Fruit fly (Drosophila melanogaster) whole organism, embryonic: Measurements from ENCODE around the gene Naa80.
A peak's percentile ranks its signal among the peaks of the same experiment; 100 is the strongest.

Experiments
- Atf-2 ChIP-seq: fragments of 200-800 bp; sonication (Bioruptor generic); optimal IDR thresholded peaks from 2 replicates; lab custom pipeline; 2016; ENCODE audit warnings: missing biosample characterization, missing genetic modification characterization
- CG10267 ChIP-seq: fragments of 200-800 bp; sonication (Bioruptor generic); optimal IDR thresholded peaks from 2 replicates; lab custom pipeline; 2018; ENCODE audit warnings: missing biosample characterization, mild to moderate bottlenecking, missing genetic modification characterization, moderate library complexity
- CG10462 ChIP-seq: fragments of 200-800 bp; sonication (Bioruptor generic); optimal IDR thresholded peaks from 2 replicates; lab custom pipeline; 2016; ENCODE audit warnings: missing biosample characterization, missing genetic modification characterization
- CG12104 ChIP-seq: fragments of 200-800 bp; sonication (Bioruptor generic); optimal IDR thresholded peaks from 3 replicates; lab custom pipeline; 2016; ENCODE audit warnings: missing biosample characterization, missing genetic modification characterization
- CG12219 ChIP-seq: fragments of 200-800 bp; sonication (Bioruptor generic); optimal IDR thresholded peaks from 3 replicates; lab custom pipeline; 2018; ENCODE audit warnings: missing biosample characterization, mild to moderate bottlenecking, missing genetic modification characterization
- CG12299 ChIP-seq: fragments of 200-800 bp; sonication (Bioruptor generic); optimal IDR thresholded peaks from 2 replicates; lab custom pipeline; 2018; ENCODE audit warnings: missing biosample characterization, mild to moderate bottlenecking, missing genetic modification characterization
- CG14050 ChIP-seq: fragments of 200-800 bp; sonication (Bioruptor generic); IDR thresholded peaks from 3 replicates; pipeline ENCODE4 v1.3.6; 2022; ENCODE audit warnings: missing biosample characterization, missing genetic modification characterization
- CG16863 ChIP-seq: fragments of 200-800 bp; sonication (Bioruptor generic); optimal IDR thresholded peaks from 3 replicates; lab custom pipeline; 2016; ENCODE audit warnings: missing biosample characterization, missing genetic modification characterization
- CG17361 ChIP-seq: fragments of 200-800 bp; sonication (Bioruptor generic); IDR thresholded peaks from 3 replicates; pipeline ENCODE4 v1.3.6; 2022; ENCODE audit warnings: missing biosample characterization, missing genetic modification characterization
- CG18262 ChIP-seq: fragments of 200-800 bp; optimal IDR thresholded peaks from 3 replicates; lab custom pipeline; 2019; ENCODE audit warnings: missing biosample characterization, mild to moderate bottlenecking, missing genetic modification characterization, moderate library complexity
- CG30431 ChIP-seq: fragments of 200-800 bp; sonication (Bioruptor generic); optimal IDR thresholded peaks from 2 replicates; lab custom pipeline; 2017; ENCODE audit warnings: missing biosample characterization, missing genetic modification characterization
- CG31388 ChIP-seq: fragments of 200-800 bp; sonication (Bioruptor generic); optimal IDR thresholded peaks from 2 replicates; lab custom pipeline; 2016; ENCODE audit warnings: missing biosample characterization, missing genetic modification characterization
- CG34422 ChIP-seq: fragments of 200-800 bp; sonication (Bioruptor generic); IDR thresholded peaks from 3 replicates; pipeline ENCODE4 v1.3.6; 2022; ENCODE audit warnings: missing biosample characterization, missing genetic modification characterization
- CG4617 ChIP-seq: fragments of 200-800 bp; sonication (Bioruptor generic); optimal IDR thresholded peaks from 3 replicates; lab custom pipeline; 2016; ENCODE audit warnings: missing biosample characterization, missing genetic modification characterization, borderline replicate concordance
- CG4854 ChIP-seq: fragments of 200-800 bp; sonication (Bioruptor generic); optimal IDR thresholded peaks from 2 replicates; lab custom pipeline; 2016; ENCODE audit warnings: missing biosample characterization, missing genetic modification characterization, inconsistent platforms
- CG7357 ChIP-seq: fragments of 200-800 bp; sonication (Bioruptor generic); IDR thresholded peaks from 3 replicates; pipeline ENCODE4 v1.3.6; 2022; ENCODE audit warnings: missing biosample characterization, missing genetic modification characterization
- CG7839 ChIP-seq: fragments of 200-800 bp; sonication (Bioruptor generic); optimal IDR thresholded peaks from 3 replicates; lab custom pipeline; 2018; ENCODE audit warnings: missing biosample characterization, mild to moderate bottlenecking, missing genetic modification characterization, moderate library complexity
- CG7963 ChIP-seq: fragments of 200-800 bp; sonication (Bioruptor generic); IDR thresholded peaks from 3 replicates; pipeline ENCODE4 v1.3.6; 2022; ENCODE audit warnings: missing biosample characterization, missing genetic modification characterization; ENCODE audit not compliant: partially characterized antibody
- CG9727 ChIP-seq: fragments of 200-800 bp; sonication (Bioruptor generic); optimal IDR thresholded peaks from 3 replicates; lab custom pipeline; 2017; ENCODE audit warnings: missing biosample characterization, mild to moderate bottlenecking, missing genetic modification characterization
- D19A ChIP-seq: fragments of 200-800 bp; optimal IDR thresholded peaks from 3 replicates; lab custom pipeline; 2019; ENCODE audit warnings: missing biosample characterization, mild to moderate bottlenecking, missing genetic modification characterization, moderate library complexity
- Dll ChIP-seq: fragments of 200-800 bp; sonication (Bioruptor generic); IDR thresholded peaks from 4 replicates; pipeline ENCODE4 v1.3.6; 2022; ENCODE audit warnings: missing biosample characterization, missing genetic modification characterization; ENCODE audit not compliant: partially characterized antibody
- Fer2 ChIP-seq: fragments of 200-800 bp; sonication (Bioruptor generic); optimal IDR thresholded peaks from 2 replicates; lab custom pipeline; 2018; ENCODE audit warnings: missing biosample characterization, mild to moderate bottlenecking, missing genetic modification characterization, moderate library complexity
- Mad ChIP-seq: fragments of 200-800 bp; sonication (Bioruptor generic); optimal IDR thresholded peaks from 2 replicates; lab custom pipeline; 2016; ENCODE audit warnings: missing biosample characterization, missing genetic modification characterization
- Med ChIP-seq: fragments of 200-800 bp; sonication (Bioruptor generic); peaks from one replicate; lab custom pipeline; 2016; ENCODE audit warnings: missing biosample characterization, missing genetic modification characterization, mild to moderate bottlenecking, inconsistent platforms, moderate library complexity
- Poxn ChIP-seq: fragments of 200-800 bp; sonication (Bioruptor generic); IDR thresholded peaks from 2 replicates; pipeline ENCODE4 v1.3.6; 2022; ENCODE audit warnings: missing biosample characterization, missing genetic modification characterization
- Ptx1 ChIP-seq: fragments of 200-800 bp; sonication (Bioruptor generic); IDR thresholded peaks from 2 replicates; pipeline ENCODE4 v1.3.6; 2022; ENCODE audit warnings: missing biosample characterization, missing genetic modification characterization
- Scr ChIP-seq: fragments of 200-800 bp; sonication (Bioruptor generic); IDR thresholded peaks from 2 replicates; pipeline ENCODE4 v1.3.6; 2022; ENCODE audit warnings: missing biosample characterization, missing genetic modification characterization; ENCODE audit not compliant: partially characterized antibody
- abd-A ChIP-seq: fragments of 200-800 bp; sonication (Bioruptor generic); optimal IDR thresholded peaks from 3 replicates; lab custom pipeline; 2019; ENCODE audit warnings: missing biosample characterization, mild to moderate bottlenecking, missing genetic modification characterization, moderate library complexity
- crp ChIP-seq, 2 experiments: fragments of 200-800 bp; sonication (Bioruptor generic); optimal IDR thresholded peaks; 2 replicates in 1 of 2; 3 replicates in 1 of 2; lab custom pipeline; 2017; ENCODE audit warnings: missing biosample characterization in 2 of 2, missing genetic modification characterization in 2 of 2, mild to moderate bottlenecking in 1 of 2, moderate library complexity in 1 of 2
- dysf ChIP-seq: fragments of 200-800 bp; sonication (Bioruptor generic); IDR thresholded peaks from 3 replicates; pipeline ENCODE4 v1.3.6; 2022; ENCODE audit warnings: missing biosample characterization, missing genetic modification characterization
- fd3F ChIP-seq: fragments of 200-800 bp; sonication (Bioruptor generic); optimal IDR thresholded peaks from 2 replicates; lab custom pipeline; 2018; ENCODE audit warnings: missing biosample characterization, mild to moderate bottlenecking, missing genetic modification characterization, moderate library complexity
- ftz-f1 ChIP-seq: fragments of 200-800 bp; sonication (Bioruptor generic); optimal IDR thresholded peaks from 2 replicates; lab custom pipeline; 2016; ENCODE audit warnings: missing biosample characterization, missing genetic modification characterization
- fu2 ChIP-seq: fragments of 200-800 bp; sonication (Bioruptor generic); optimal IDR thresholded peaks from 2 replicates; lab custom pipeline; 2016; ENCODE audit warnings: missing biosample characterization, missing genetic modification characterization
- gt ChIP-seq: fragments of 200-800 bp; sonication (Bioruptor generic); IDR thresholded peaks from 2 replicates; pipeline ENCODE4 v1.3.6; 2022; ENCODE audit warnings: missing biosample characterization, missing genetic modification characterization
- h ChIP-seq: fragments of >200 bp; optimal IDR thresholded peaks from 2 replicates; lab custom pipeline; 2017
- kah ChIP-seq: fragments of 200-800 bp; sonication (Bioruptor generic); optimal IDR thresholded peaks from 2 replicates; lab custom pipeline; 2018; ENCODE audit warnings: missing biosample characterization, mild to moderate bottlenecking, missing genetic modification characterization
- pb ChIP-seq: fragments of 200-800 bp; sonication (Bioruptor generic); optimal IDR thresholded peaks from 3 replicates; lab custom pipeline; 2016; ENCODE audit warnings: missing biosample characterization, missing genetic modification characterization
- pho ChIP-seq: fragments of 200-800 bp; sonication (Bioruptor generic); optimal IDR thresholded peaks from 2 replicates; lab custom pipeline; 2016; ENCODE audit warnings: missing biosample characterization, missing genetic modification characterization
- psq ChIP-seq: fragments of 200-800 bp; sonication (Bioruptor generic); optimal IDR thresholded peaks from 2 replicates; lab custom pipeline; 2017; ENCODE audit warnings: missing biosample characterization, missing genetic modification characterization
- ranshi ChIP-seq: fragments of 200-800 bp; sonication (Bioruptor generic); IDR thresholded peaks from 2 replicates; pipeline ENCODE4 v1.3.6; 2022; ENCODE audit warnings: missing biosample characterization, missing genetic modification characterization
- sc ChIP-seq, 3 experiments: fragments of >200 bp in 2 of 3; fragments of 200-800 bp in 1 of 3; sonication (Bioruptor generic) in 1 of 3; optimal IDR thresholded peaks; 2 replicates in 2 of 3; 3 replicates in 1 of 3; lab custom pipeline; 2017; ENCODE audit warnings: mild to moderate bottlenecking in 1 of 3, missing biosample characterization in 1 of 3, missing genetic modification characterization in 1 of 3, missing genetic modification reagents in 1 of 3
- sim ChIP-seq: fragments of 200-800 bp; sonication (Bioruptor generic); IDR thresholded peaks from 2 replicates; pipeline ENCODE4 v1.3.6; 2022; ENCODE audit warnings: missing biosample characterization, missing genetic modification characterization
- trem ChIP-seq: fragments of 200-800 bp; optimal IDR thresholded peaks from 3 replicates; lab custom pipeline; 2019; ENCODE audit warnings: missing biosample characterization, mild to moderate bottlenecking, missing genetic modification characterization, moderate library complexity
- vvl ChIP-seq: fragments of 200-800 bp; sonication (Bioruptor generic); IDR thresholded peaks from 2 replicates; pipeline ENCODE4 v1.3.6; 2022; ENCODE audit warnings: missing biosample characterization, missing genetic modification characterization
- z ChIP-seq: fragments of 200-800 bp; sonication (Bioruptor generic); IDR thresholded peaks from 3 replicates; pipeline ENCODE4 v1.3.6; 2022; ENCODE audit warnings: missing biosample characterization, missing genetic modification characterization

The Naa80 gene

dm6 chr3R:9759360-9760191, 8.1 kb upstream of the Naa80 start, which contains the start of gene Mpi (continued):
- TF ChIP-seq CG16863 (GFP tag; lab: Kevin White, UChicago) = no peak
- TF ChIP-seq ranshi (GFP tag; lab: Robert Waterston, UW) = no peak
- TF ChIP-seq CG7839 (tag; lab: Kevin White, UChicago) = no peak
- TF ChIP-seq Atf-2 = no peak
- TF ChIP-seq CG12219 (GFP tag; lab: Kevin White, UChicago) = peak; percentile 11
- no peak for TF ChIP-seq pb (GFP tag; lab: Kevin White, UChicago)
- TF ChIP-seq Med (GFP tag; lab: Kevin White, UChicago) = peak; percentile 75
- TF ChIP-seq Poxn (GFP tag; lab: Robert Waterston, UW) = no peak
- peak; percentile 2 for TF ChIP-seq fd3F (GFP tag; lab: Kevin White, UChicago)
- TF ChIP-seq trem (tag; lab: Kevin White, UChicago) = peak; percentile 58
- TF ChIP-seq CG10462 (GFP tag; lab: Kevin White, UChicago) = no peak
- TF ChIP-seq abd-A (tag; lab: Kevin White, UChicago) = no peak
- no peak for TF ChIP-seq Ptx1 (GFP tag; lab: Robert Waterston, UW)
- peak; percentile 53 for TF ChIP-seq vvl (GFP tag; lab: Robert Waterston, UW)

DNA sequence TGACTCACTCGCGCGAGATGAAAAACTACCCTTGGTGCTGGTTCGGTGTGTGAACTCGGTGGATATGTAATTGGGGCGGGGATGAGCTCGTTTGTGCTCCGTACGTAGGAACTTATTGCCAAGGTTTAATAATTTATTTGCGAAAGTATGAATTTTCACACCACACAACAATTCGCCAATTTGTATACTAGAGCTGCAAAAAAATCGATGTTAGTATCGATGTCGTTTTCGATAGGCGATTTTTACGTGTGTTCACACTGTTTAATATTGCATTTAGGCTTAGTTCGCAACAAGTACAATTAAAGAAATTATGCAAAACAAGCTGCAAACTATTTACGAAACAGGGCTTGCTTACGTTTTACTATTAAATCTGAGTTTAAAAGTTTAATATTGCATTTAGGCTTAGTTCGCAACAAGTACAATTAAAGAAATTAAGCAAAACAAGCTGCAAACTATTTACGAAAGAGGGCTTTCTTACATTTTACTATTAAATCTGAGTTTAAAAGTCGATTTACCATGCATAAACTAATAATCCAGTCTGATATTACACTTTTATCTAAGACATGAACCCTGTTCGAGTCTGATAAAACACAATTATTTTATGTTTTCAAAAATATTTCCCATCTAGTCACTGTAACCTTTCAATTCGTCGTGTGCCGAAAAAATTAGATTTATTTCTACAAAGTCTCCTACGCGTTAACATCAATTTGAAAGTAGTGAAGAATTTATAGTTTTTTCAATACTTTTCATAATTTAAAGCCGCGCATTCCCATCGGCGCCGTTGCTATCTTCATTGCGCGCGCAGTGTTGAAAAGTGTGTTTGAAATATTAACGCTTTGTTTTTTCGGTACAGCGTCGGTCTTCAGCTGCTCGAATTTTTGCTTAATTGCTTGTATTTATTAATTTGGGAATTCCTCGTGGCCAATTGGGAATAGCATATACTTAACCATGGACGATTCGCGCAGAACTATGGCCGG, 4.4 kb upstream of the Naa80 start, which contains the start of the genes Snap24 and CG8478:
TSS of gene Snap24 (minus strand) at position 196 of the 977 bp plus-strand sequence.
TSS of gene CG8478 (plus strand) at position 696 of the 977 bp plus-strand sequence.
- no peak for TF ChIP-seq fu2 (GFP tag; lab: Kevin White, UChicago)
- TF ChIP-seq Mad (GFP tag; lab: Kevin White, UChicago) = no peak
- no peak for TF ChIP-seq CG12299 (tag; lab: Kevin White, UChicago)
- TF ChIP-seq CG4617 (GFP tag; lab: Kevin White, UChicago) = peak; percentile 40
- no peak for TF ChIP-seq ftz-f1 (GFP tag; lab: Kevin White, UChicago)
- peak; percentile 9 for TF ChIP-seq D19A (tag; lab: Kevin White, UChicago)
- TF ChIP-seq h (lab: Kevin White, UChicago) = no peak
- TF ChIP-seq CG7963 = peak; percentile 57; the same call in 2 of the 3 replicates
- TF ChIP-seq CG18262 (tag; lab: Kevin White, UChicago) = no peak
- no peak for TF ChIP-seq Fer2 (tag; lab: Kevin White, UChicago)
- TF ChIP-seq CG31388 (GFP tag; lab: Kevin White, UChicago) = no peak
- no peak for TF ChIP-seq fd3F (GFP tag; lab: Kevin White, UChicago)
- TF ChIP-seq CG30431 (GFP tag; lab: Kevin White, UChicago) = no peak
- TF ChIP-seq CG9727 (GFP tag; lab: Kevin White, UChicago) = peak; percentile 10
- TF ChIP-seq CG10267 = peak; percentile 93
- TF ChIP-seq CG12104 = no peak
- no peak for TF ChIP-seq crp (GFP tag; optimal IDR thresholded peaks at IDR 0.05; lab: Kevin White, UChicago)
- no peak for TF ChIP-seq z (GFP tag; lab: Robert Waterston, UW)
- TF ChIP-seq psq = no peak
- TF ChIP-seq gt = no peak
- TF ChIP-seq kah = no peak
- TF ChIP-seq pho (GFP tag; lab: Kevin White, UChicago) = no peak
- TF ChIP-seq Scr (GFP tag; lab: Robert Waterston, UW) = peak; percentile 79
- TF ChIP-seq sim (GFP tag; lab: Robert Waterston, UW) = no peak
- peak; percentile 78; the same call in 3 of the 4 replicates for TF ChIP-seq Dll (GFP tag; lab: Robert Waterston, UW)
- peak; percentile 46; the same call in 1 of the 3 replicates for TF ChIP-seq CG34422
- TF ChIP-seq CG14050 = no peak
- TF ChIP-seq CG7357 (GFP tag; lab: Robert Waterston, UW) = peak; percentile 96
- TF ChIP-seq CG4854 (GFP tag; lab: Kevin White, UChicago) = no peak
- peak; percentile 43; the same call in 1 of the 3 replicates for TF ChIP-seq CG17361 (GFP tag; lab: Robert Waterston, UW)
- no peak for TF ChIP-seq dysf (GFP tag; lab: Robert Waterston, UW)
- TF ChIP-seq sc (optimal IDR thresholded peaks at IDR 0.05; lab: Kevin White, UChicago) = no peak
- TF ChIP-seq sc (GFP tag; optimal IDR thresholded peaks at IDR 0.05; lab: Kevin White, UChicago) = no peak
